Fruit fly (Drosophila melanogaster) whole organism, wandering third instar larva: ENCODE data around the gene CG9986.

ENCODE experiments used
- Abd-B ChIP-seq: fragments of >200 bp; optimal IDR thresholded peaks from 2 replicates; lab custom pipeline; 2017; ENCODE audit warnings: missing biosample characterization, missing genetic modification characterization
- GATAd ChIP-seq: sonication (Bioruptor generic); optimal IDR thresholded peaks from 2 replicates; lab custom pipeline; 2016; ENCODE audit warnings: missing biosample characterization, missing genetic modification characterization
- HLH106 ChIP-seq: fragments of 200-800 bp; optimal IDR thresholded peaks from 3 replicates; lab custom pipeline; 2019; ENCODE audit warnings: missing biosample characterization, mild to moderate bottlenecking, missing genetic modification characterization, moderate library complexity
- Hr78 ChIP-seq: fragments of >200 bp; optimal IDR thresholded peaks from 2 replicates; lab custom pipeline; 2017; ENCODE audit warnings: missing biosample characterization, missing genetic modification characterization
- Myc ChIP-seq: fragments of >200 bp; optimal IDR thresholded peaks from 2 replicates; lab custom pipeline; 2017
- brk ChIP-seq: fragments of 200-800 bp; sonication (Bioruptor generic); optimal IDR thresholded peaks from 2 replicates; lab custom pipeline; 2016; ENCODE audit warnings: missing biosample characterization, mild to moderate bottlenecking, missing genetic modification characterization
- foxo ChIP-seq, 2 experiments: fragments of 200-800 bp; sonication (Bioruptor generic); optimal IDR thresholded peaks; 2 replicates in 1 of 2; 3 replicates in 1 of 2; lab custom pipeline; 2016 to 2017; ENCODE audit warnings: missing biosample characterization in 2 of 2, missing genetic modification characterization in 2 of 2
- fru ChIP-seq: fragments of 200-800 bp; sonication (Bioruptor generic); optimal IDR thresholded peaks from 3 replicates; lab custom pipeline; 2016; ENCODE audit warnings: missing biosample characterization, mild to moderate bottlenecking, missing genetic modification characterization
- h ChIP-seq: fragments of 200-800 bp; sonication (Bioruptor generic); optimal IDR thresholded peaks from 3 replicates; lab custom pipeline; 2016; ENCODE audit warnings: missing biosample characterization, mild to moderate bottlenecking, missing genetic modification characterization
- lola ChIP-seq: fragments of >200 bp; optimal IDR thresholded peaks from 2 replicates; lab custom pipeline; 2017; ENCODE audit warnings: missing biosample characterization, missing genetic modification characterization
- psq ChIP-seq: fragments of 200-800 bp; sonication (Bioruptor generic); optimal IDR thresholded peaks from 3 replicates; lab custom pipeline; 2017; ENCODE audit warnings: missing biosample characterization, mild to moderate bottlenecking, missing genetic modification characterization, moderate library complexity
- rgr ChIP-seq: fragments of 200-800 bp; sonication (Bioruptor generic); optimal IDR thresholded peaks from 3 replicates; lab custom pipeline; 2016; ENCODE audit warnings: missing biosample characterization, mild to moderate bottlenecking, missing genetic modification characterization
- tai ChIP-seq: sonication (Bioruptor generic); optimal IDR thresholded peaks from 2 replicates; lab custom pipeline; 2016; ENCODE audit warnings: missing biosample characterization, missing genetic modification characterization
- usp ChIP-seq: fragments of >200 bp; optimal IDR thresholded peaks from 2 replicates; lab custom pipeline; 2017; ENCODE audit warnings: missing biosample characterization, missing genetic modification characterization

dm6 chr3R:28582629-28583028 is 23.2 kb upstream of the CG9986 start:
- TF ChIP-seq psq (GFP tag; lab: Kevin White, UChicago) = no peak
- TF ChIP-seq h (GFP tag; lab: Kevin White, UChicago) = no peak
- TF ChIP-seq usp (GFP tag; lab: Kevin White, UChicago) = no peak
- TF ChIP-seq HLH106 (tag; lab: Kevin White, UChicago) = no peak
- TF ChIP-seq rgr (GFP tag; lab: Kevin White, UChicago) = no peak
- no peak for TF ChIP-seq tai (GFP tag; lab: Kevin White, UChicago)
- TF ChIP-seq Abd-B (GFP tag; lab: Kevin White, UChicago) = no peak
- no peak for TF ChIP-seq GATAd (GFP tag; lab: Kevin White, UChicago)
- no peak for TF ChIP-seq brk
- no peak for TF ChIP-seq lola (GFP tag; lab: Kevin White, UChicago)
- TF ChIP-seq Myc = no peak
- TF ChIP-seq fru (GFP tag; lab: Kevin White, UChicago) = no peak
- no peak for TF ChIP-seq foxo (GFP tag; optimal IDR thresholded peaks at IDR 0.05; lab: Kevin White, UChicago)
- no peak for TF ChIP-seq Hr78
